Worm (Caenorhabditis elegans) whole organism, late embryonic: Measurements from ENCODE around the gene F54D5.3.

Experiments used
- ama-1 ChIP-seq: fragments of 150-350 bp; optimal IDR thresholded peaks from 2 replicates; lab custom pipeline; 2014
- pha-4 ChIP-seq: fragments of 150-350 bp; optimal IDR thresholded peaks from 2 replicates; lab custom pipeline; 2018; ENCODE audit warnings: missing biosample characterization, missing genetic modification reagents, missing genetic modification characterization
- pqm-1 ChIP-seq: sonication (generic microtip); optimal IDR thresholded peaks from 2 replicates; lab custom pipeline; 2016; ENCODE audit warnings: missing genetic modification characterization, missing compliant biosample characterization
- ttx-3 ChIP-seq: sonication (generic microtip); optimal IDR thresholded peaks from 2 replicates; lab custom pipeline; 2016; ENCODE audit warnings: missing genetic modification reagents, missing genetic modification characterization, missing compliant biosample characterization
- unc-42 ChIP-seq: sonication (generic microtip); optimal IDR thresholded peaks from 2 replicates; lab custom pipeline; 2016; ENCODE audit warnings: missing genotype, missing genetic modification characterization, missing compliant biosample characterization
- unc-55 ChIP-seq: sonication (generic microtip); optimal IDR thresholded peaks from 2 replicates; lab custom pipeline; 2017; ENCODE audit warnings: missing biosample characterization, missing genetic modification reagents, missing genetic modification characterization

- no peak for TF ChIP-seq unc-42 (tag; lab: Kevin White, UChicago)
- no peak for TF ChIP-seq unc-55 (GFP tag; lab: Kevin White, UChicago)
- TF ChIP-seq ama-1 (lab: Kevin White, UChicago) = no peak
- no peak for TF ChIP-seq pha-4 (tag; lab: Kevin White, UChicago)
- TF ChIP-seq pqm-1 (tag; lab: Kevin White, UChicago) = no peak
- TF ChIP-seq ttx-3 (tag; lab: Kevin White, UChicago) = no peak
Observed at ce11 chrII:11564127-11564526, 7.5 kb upstream of the F54D5.3 start, which contains the start of gene F54D5.15.
